Worm (Caenorhabditis elegans) whole organism, mixed stage, embryonic: ENCODE measurements around the gene fbxa-107.

Source experiments
- elt-1 ChIP-seq: sonication (generic microtip); optimal IDR thresholded peaks from 2 replicates; lab custom pipeline; 2017; ENCODE audit warnings: missing genetic modification characterization, mild to moderate bottlenecking, missing compliant biosample characterization, antibody characterized with exemption, moderate library complexity, borderline replicate concordance; ENCODE audit not compliant: insufficient read depth
- elt-3 ChIP-seq: fragments of 150-350 bp; optimal IDR thresholded peaks from 2 replicates; lab custom pipeline; 2014; ENCODE audit warnings: missing biosample characterization, missing genetic modification characterization
- lsy-2 ChIP-seq: fragments of 150-350 bp; optimal IDR thresholded peaks from 2 replicates; lab custom pipeline; 2014; ENCODE audit warnings: missing biosample characterization, missing genetic modification characterization
- sem-2 ChIP-seq: fragments of 200-800 bp; sonication (Bioruptor generic); optimal IDR thresholded peaks from 2 replicates; lab custom pipeline; 2018; ENCODE audit warnings: mild to moderate bottlenecking, missing genetic modification characterization, missing compliant biosample characterization
- tbx-8 ChIP-seq: fragments of 200-800 bp; sonication (Bioruptor generic); optimal IDR thresholded peaks from 2 replicates; lab custom pipeline; 2018; ENCODE audit warnings: mild to moderate bottlenecking, missing genetic modification characterization, moderate library complexity, missing compliant biosample characterization
- unc-62 ChIP-seq: fragments of 150-350 bp; optimal IDR thresholded peaks from 2 replicates; lab custom pipeline; 2014; ENCODE audit warnings: missing biosample characterization, missing genetic modification reagents, missing genetic modification characterization
- zip-8 ChIP-seq: fragments of 150-350 bp; optimal IDR thresholded peaks from 2 replicates; lab custom pipeline; 2014; ENCODE audit warnings: missing biosample characterization, missing genetic modification characterization
- ztf-11 ChIP-seq: fragments of 150-350 bp; optimal IDR thresholded peaks from 2 replicates; lab custom pipeline; 2014; ENCODE audit warnings: missing biosample characterization, missing genetic modification characterization

DNA sequence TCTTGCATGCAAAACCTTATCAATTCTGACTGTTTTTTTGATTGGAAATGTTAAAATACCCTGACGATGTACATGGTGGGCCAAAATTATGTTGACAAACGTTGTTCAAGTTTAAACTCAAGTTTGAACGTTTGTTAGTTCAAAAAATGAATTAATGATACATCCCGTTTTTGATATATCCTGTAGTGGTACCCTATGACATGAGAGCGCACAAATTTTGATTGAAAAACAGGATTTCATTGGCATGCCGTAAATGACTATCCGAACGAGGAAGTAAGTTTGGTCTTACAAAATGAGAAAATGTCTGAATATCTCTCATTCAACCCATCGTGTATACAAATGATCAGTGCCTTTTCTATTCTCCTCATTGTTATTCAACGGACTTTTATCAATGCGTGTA, 17.4 kb downstream of the fbxa-107 start, which contains the start of gene Y37H2A.11:
- TF ChIP-seq elt-1 (tag; lab: Kevin White, UChicago) (no peak), unc-62 (GFP tag; lab: Kevin White, UChicago) (no peak), lsy-2 (tag; lab: Kevin White, UChicago) (no peak), elt-3 (tag; lab: Kevin White, UChicago) (no peak), sem-2 (GFP tag; lab: Kevin White, UChicago) (no peak), zip-8 (tag; lab: Kevin White, UChicago) (no peak), ztf-11 (tag; lab: Kevin White, UChicago) (no peak), tbx-8 (GFP tag; lab: Kevin White, UChicago) (no peak)
